Worm (Caenorhabditis elegans) whole organism, mixed stage, embryonic: Measurements from ENCODE around the gene C44B11.1.

ENCODE experiments used
- M03D4.4 ChIP-seq: sonication (generic microtip); optimal IDR thresholded peaks from 2 replicates; lab custom pipeline; 2017; ENCODE audit warnings: mild to moderate bottlenecking, missing genetic modification characterization, missing compliant biosample characterization
- bed-3 ChIP-seq: fragments of 200-800 bp; sonication (Bioruptor generic); optimal IDR thresholded peaks from 3 replicates; lab custom pipeline; 2018; ENCODE audit warnings: mild to moderate bottlenecking, missing genetic modification characterization, moderate library complexity, missing compliant biosample characterization
- blmp-1 ChIP-seq: fragments of 150-350 bp; optimal IDR thresholded peaks from 2 replicates; lab custom pipeline; 2014; ENCODE audit warnings: missing biosample characterization, missing genetic modification characterization
- ceh-39 ChIP-seq: fragments of 150-350 bp; optimal IDR thresholded peaks from 2 replicates; lab custom pipeline; 2014; ENCODE audit warnings: missing biosample characterization, missing genetic modification characterization
- ceh-43 ChIP-seq: fragments of 200-800 bp; sonication (Bioruptor generic); optimal IDR thresholded peaks from 2 replicates; lab custom pipeline; 2018; ENCODE audit warnings: mild to moderate bottlenecking, missing genetic modification characterization, moderate library complexity, missing compliant biosample characterization
- ceh-83 ChIP-seq: fragments of 200-800 bp; sonication (Bioruptor generic); optimal IDR thresholded peaks from 2 replicates; lab custom pipeline; 2018; ENCODE audit warnings: mild to moderate bottlenecking, missing genetic modification characterization, missing compliant biosample characterization
- ces-1 ChIP-seq: fragments of 150-350 bp; optimal IDR thresholded peaks from 2 replicates; lab custom pipeline; 2014; ENCODE audit warnings: missing biosample characterization, missing genetic modification reagents, missing genetic modification characterization
- cnd-1 ChIP-seq: fragments of 200-800 bp; sonication (Bioruptor generic); optimal IDR thresholded peaks from 2 replicates; lab custom pipeline; 2018; ENCODE audit warnings: mild to moderate bottlenecking, missing genetic modification characterization, missing compliant biosample characterization
- drap-1 ChIP-seq: fragments of 200-800 bp; sonication (Bioruptor generic); optimal IDR thresholded peaks from 3 replicates; lab custom pipeline; 2018; ENCODE audit warnings: mild to moderate bottlenecking, missing genetic modification characterization, missing compliant biosample characterization
- elt-1 ChIP-seq: sonication (generic microtip); optimal IDR thresholded peaks from 2 replicates; lab custom pipeline; 2017; ENCODE audit warnings: missing genetic modification characterization, mild to moderate bottlenecking, missing compliant biosample characterization, antibody characterized with exemption, moderate library complexity, borderline replicate concordance; ENCODE audit not compliant: insufficient read depth
- elt-3 ChIP-seq: fragments of 150-350 bp; optimal IDR thresholded peaks from 2 replicates; lab custom pipeline; 2014; ENCODE audit warnings: missing biosample characterization, missing genetic modification characterization
- flh-1 ChIP-seq: fragments of 200-800 bp; sonication (Bioruptor generic); optimal IDR thresholded peaks from 2 replicates; lab custom pipeline; 2018; ENCODE audit warnings: mild to moderate bottlenecking, missing genetic modification characterization, moderate library complexity, missing compliant biosample characterization
- ham-2 ChIP-seq: fragments of 200-800 bp; sonication (Bioruptor generic); optimal IDR thresholded peaks from 2 replicates; lab custom pipeline; 2018; ENCODE audit warnings: mild to moderate bottlenecking, missing genetic modification characterization, missing compliant biosample characterization
- hlh-1 ChIP-seq: fragments of 150-350 bp; optimal IDR thresholded peaks from 2 replicates; lab custom pipeline; 2014; ENCODE audit warnings: missing biosample characterization, missing genetic modification reagents, missing genetic modification characterization
- lin-13 ChIP-seq: fragments of 150-350 bp; optimal IDR thresholded peaks from 2 replicates; lab custom pipeline; 2014; ENCODE audit warnings: missing biosample characterization, missing genetic modification characterization
- lin-32 ChIP-seq: fragments of 200-800 bp; sonication (Bioruptor generic); optimal IDR thresholded peaks from 2 replicates; lab custom pipeline; 2018; ENCODE audit warnings: mild to moderate bottlenecking, missing genetic modification characterization, missing compliant biosample characterization
- lsy-2 ChIP-seq: fragments of 150-350 bp; optimal IDR thresholded peaks from 2 replicates; lab custom pipeline; 2014; ENCODE audit warnings: missing biosample characterization, missing genetic modification characterization
- mab-5 ChIP-seq: fragments of 150-350 bp; optimal IDR thresholded peaks from 2 replicates; lab custom pipeline; 2014; ENCODE audit warnings: missing biosample characterization, missing genetic modification characterization
- mep-1 ChIP-seq: fragments of 150-350 bp; optimal IDR thresholded peaks from 2 replicates; lab custom pipeline; 2017; ENCODE audit warnings: missing biosample characterization, missing genetic modification reagents, missing genetic modification characterization, inconsistent platforms
- mls-2 ChIP-seq: sonication (generic microtip); optimal IDR thresholded peaks from 2 replicates; lab custom pipeline; 2016; ENCODE audit warnings: mild to moderate bottlenecking, missing genetic modification characterization, moderate library complexity, missing compliant biosample characterization
- nhr-12 ChIP-seq: fragments of 150-350 bp; optimal IDR thresholded peaks from 2 replicates; lab custom pipeline; 2014; ENCODE audit warnings: missing biosample characterization, missing genetic modification characterization
- nhr-2 ChIP-seq: fragments of 150-350 bp; optimal IDR thresholded peaks from 2 replicates; lab custom pipeline; 2014; ENCODE audit warnings: missing biosample characterization, missing genetic modification characterization
- nhr-237 ChIP-seq: fragments of 150-350 bp; optimal IDR thresholded peaks from 2 replicates; lab custom pipeline; 2014; ENCODE audit warnings: missing biosample characterization, missing genetic modification characterization
- nhr-28 ChIP-seq: fragments of 150-350 bp; optimal IDR thresholded peaks from 2 replicates; lab custom pipeline; 2014; ENCODE audit warnings: missing biosample characterization, missing genetic modification characterization
- nhr-76 ChIP-seq: sonication (generic microtip); optimal IDR thresholded peaks from 2 replicates; lab custom pipeline; 2017; ENCODE audit warnings: missing biosample characterization, missing genetic modification characterization
- pha-4 ChIP-seq: fragments of 150-350 bp; optimal IDR thresholded peaks from 2 replicates; lab custom pipeline; 2018; ENCODE audit warnings: missing biosample characterization, missing genetic modification reagents, missing genetic modification characterization
- sem-2 ChIP-seq: fragments of 200-800 bp; sonication (Bioruptor generic); optimal IDR thresholded peaks from 2 replicates; lab custom pipeline; 2018; ENCODE audit warnings: mild to moderate bottlenecking, missing genetic modification characterization, missing compliant biosample characterization
- snpc-4 ChIP-seq: fragments of 150-350 bp; optimal IDR thresholded peaks from 2 replicates; lab custom pipeline; 2014; ENCODE audit warnings: missing biosample characterization, missing genetic modification characterization
- sptf-1 ChIP-seq: sonication (generic microtip); optimal IDR thresholded peaks from 2 replicates; lab custom pipeline; 2017; ENCODE audit warnings: mild to moderate bottlenecking, missing genetic modification characterization, moderate library complexity, missing compliant biosample characterization
- tbx-8 ChIP-seq: fragments of 200-800 bp; sonication (Bioruptor generic); optimal IDR thresholded peaks from 2 replicates; lab custom pipeline; 2018; ENCODE audit warnings: mild to moderate bottlenecking, missing genetic modification characterization, moderate library complexity, missing compliant biosample characterization
- unc-120 ChIP-seq: sonication (generic microtip); optimal IDR thresholded peaks from 2 replicates; lab custom pipeline; 2017; ENCODE audit warnings: missing genetic modification characterization, missing compliant biosample characterization; ENCODE audit not compliant: poor library complexity, severe bottlenecking
- unc-39 ChIP-seq: fragments of 150-350 bp; optimal IDR thresholded peaks from 2 replicates; lab custom pipeline; 2014; ENCODE audit warnings: missing biosample characterization, missing genetic modification characterization
- unc-62 ChIP-seq: fragments of 150-350 bp; optimal IDR thresholded peaks from 2 replicates; lab custom pipeline; 2014; ENCODE audit warnings: missing biosample characterization, missing genetic modification reagents, missing genetic modification characterization
- zip-8 ChIP-seq: fragments of 150-350 bp; optimal IDR thresholded peaks from 2 replicates; lab custom pipeline; 2014; ENCODE audit warnings: missing biosample characterization, missing genetic modification characterization
- ztf-11 ChIP-seq: fragments of 150-350 bp; optimal IDR thresholded peaks from 2 replicates; lab custom pipeline; 2014; ENCODE audit warnings: missing biosample characterization, missing genetic modification characterization

C44B11.1 gene

ce11 chrIII:3174985-3175384 lies 19.9 kb downstream of the C44B11.1 start, which contains the start of gene R148.3:
TSS of gene R148.3 (plus strand) at chrIII:3175331.
- peak; percentile 84 for TF ChIP-seq tbx-8 (GFP tag; lab: Kevin White, UChicago)
- TF ChIP-seq nhr-28 (tag; lab: Kevin White, UChicago), result no peak
- TF ChIP-seq nhr-237 (tag; lab: Kevin White, UChicago), result no peak
- peak; percentile 40 for TF ChIP-seq nhr-12 (tag; lab: Kevin White, UChicago)
- TF ChIP-seq lsy-2 (tag; lab: Kevin White, UChicago), result peak; percentile 57
- peak; percentile 81 for TF ChIP-seq M03D4.4 (tag; lab: Kevin White, UChicago)
- no peak for TF ChIP-seq zip-8 (tag; lab: Kevin White, UChicago)
- TF ChIP-seq nhr-76 (tag; lab: Kevin White, UChicago), result no peak
- peak; percentile 46 for TF ChIP-seq flh-1 (GFP tag; lab: Kevin White, UChicago)
- peak; percentile 57 for TF ChIP-seq sem-2 (GFP tag; lab: Kevin White, UChicago)
- peak; percentile 42 for TF ChIP-seq nhr-2 (tag; lab: Kevin White, UChicago)
- TF ChIP-seq hlh-1 (tag; lab: Kevin White, UChicago), result peak; percentile 65
- TF ChIP-seq mep-1, result peak; percentile 72
- TF ChIP-seq drap-1 (GFP tag; lab: Kevin White, UChicago), result peak; percentile 76
- TF ChIP-seq lin-32 (GFP tag; lab: Kevin White, UChicago), result peak; percentile 31
- peak; percentile 65 for TF ChIP-seq unc-120
- no peak for TF ChIP-seq unc-62
- TF ChIP-seq sptf-1 (tag; lab: Kevin White, UChicago), result peak; percentile 93
- TF ChIP-seq ham-2, result peak; percentile 92
- peak; percentile 16 for TF ChIP-seq ces-1 (GFP tag; lab: Kevin White, UChicago)
- TF ChIP-seq mab-5 (tag; lab: Kevin White, UChicago), result peak; percentile 46
- TF ChIP-seq ceh-39 (tag; lab: Kevin White, UChicago), result no peak
- TF ChIP-seq snpc-4 (tag; lab: Kevin White, UChicago), result no peak
- peak; percentile 74 for TF ChIP-seq bed-3 (GFP tag; lab: Kevin White, UChicago)
- TF ChIP-seq lin-13 (tag; lab: Kevin White, UChicago), result peak; percentile 79
- peak; percentile 42 for TF ChIP-seq blmp-1 (tag; lab: Kevin White, UChicago)
- TF ChIP-seq ceh-43 (GFP tag; lab: Kevin White, UChicago), result peak; percentile 82
- peak; percentile 81 for TF ChIP-seq mls-2 (tag; lab: Kevin White, UChicago)
- TF ChIP-seq pha-4 (tag; lab: Kevin White, UChicago), result no peak
- TF ChIP-seq cnd-1 (tag; lab: Kevin White, UChicago), result peak; percentile 69
- TF ChIP-seq elt-3 (tag; lab: Kevin White, UChicago), result no peak
- TF ChIP-seq ztf-11, result peak; percentile 62
- no peak for TF ChIP-seq elt-1 (tag; lab: Kevin White, UChicago)
- peak; percentile 51 for TF ChIP-seq unc-39 (tag; lab: Kevin White, UChicago)
- TF ChIP-seq ceh-83 (GFP tag; lab: Kevin White, UChicago), result peak; percentile 52

ce11 chrIII:3176775-3177174 lies 21.7 kb downstream of the C44B11.1 start:
- TF ChIP-seq nhr-28 (tag; lab: Kevin White, UChicago) (no peak), mab-5 (tag; lab: Kevin White, UChicago) (no peak), pha-4 (tag; lab: Kevin White, UChicago) (no peak), elt-3 (tag; lab: Kevin White, UChicago) (no peak), tbx-8 (GFP tag; lab: Kevin White, UChicago) (no peak), mls-2 (tag; lab: Kevin White, UChicago) (no peak)

- TF ChIP-seq hlh-1 (tag; lab: Kevin White, UChicago) (no peak), elt-1 (tag; lab: Kevin White, UChicago) (no peak), lin-13 (tag; lab: Kevin White, UChicago) (no peak), ceh-43 (GFP tag; lab: Kevin White, UChicago) (no peak), bed-3 (GFP tag; lab: Kevin White, UChicago) (no peak), nhr-2 (tag; lab: Kevin White, UChicago) (no peak), nhr-76 (tag; lab: Kevin White, UChicago) (no peak), unc-62 (no peak), cnd-1 (tag; lab: Kevin White, UChicago) (no peak), drap-1 (GFP tag; lab: Kevin White, UChicago) (no peak), ham-2 (no peak), zip-8 (tag; lab: Kevin White, UChicago) (no peak), snpc-4 (tag; lab: Kevin White, UChicago) (no peak), pha-4 (tag; lab: Kevin White, UChicago) (no peak)
Measured at ce11 chrIII:3179855-3180254, 24.8 kb downstream of the C44B11.1 start.
